Worm (Caenorhabditis elegans): ENCODE measurements around the gene F31F7.2.

The F31F7.2 gene

DNA sequence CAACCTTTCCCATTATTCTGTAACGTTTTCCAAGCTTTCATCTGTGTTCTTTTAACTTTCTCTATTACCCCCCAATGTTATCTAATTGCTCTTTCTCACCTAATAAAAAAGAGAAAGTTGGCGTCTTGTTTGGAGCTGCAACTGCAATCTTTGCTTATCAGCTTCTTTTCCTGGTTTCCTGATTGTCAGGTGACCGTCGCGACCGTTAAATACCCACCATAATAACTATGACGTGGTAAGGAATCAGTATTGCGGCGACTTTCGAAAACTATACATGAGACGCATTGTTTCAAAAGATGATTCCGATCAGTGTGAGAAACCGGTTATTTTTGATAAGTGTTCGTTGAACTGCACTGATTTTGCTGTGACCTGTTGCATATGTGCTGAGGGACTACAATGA lies 4.6 kb downstream of the F31F7.2 start (continued):
- no peak for TF ChIP-seq mdt-29 (GFP tag; IDR thresholded peaks at IDR 0.05)
- no peak for TF ChIP-seq F10B5.3 (tag; optimal IDR thresholded peaks at IDR 0.05)
- TF ChIP-seq madf-9 (GFP tag; conservative IDR thresholded peaks at IDR 0.05): no peak
- no peak for TF ChIP-seq attf-4 (tag; optimal IDR thresholded peaks at IDR 0.05)
- no peak for TF ChIP-seq nhr-111 (GFP tag; optimal IDR thresholded peaks at IDR 0.05)
- peak; percentile 70 for TF ChIP-seq hlh-30 (tag; optimal IDR thresholded peaks at IDR 0.05; ENCODE audit: insufficient read depth)
- TF ChIP-seq dve-1 (tag; optimal IDR thresholded peaks at IDR 0.05; ENCODE audit: insufficient read depth): peak; percentile 89
- no peak for TF ChIP-seq lim-7 (GFP tag; IDR thresholded peaks at IDR 0.05)
- peak; percentile 43 for TF ChIP-seq cey-2 (tag; optimal IDR thresholded peaks at IDR 0.05; ENCODE audit: borderline replicate concordance, insufficient read depth)
- peak in 1 of 2 experiments; percentile 74 for TF ChIP-seq mdl-1 (tag; optimal IDR thresholded peaks at IDR 0.05)
- no peak for TF ChIP-seq spr-3 (GFP tag; optimal IDR thresholded peaks at IDR 0.05)
- peak; percentile 75 for TF ChIP-seq nhr-48 (tag; optimal IDR thresholded peaks at IDR 0.05)
- no peak for TF ChIP-seq T20F7.1 (GFP tag; optimal IDR thresholded peaks at IDR 0.05)
- TF ChIP-seq nhr-42 (GFP tag; IDR thresholded peaks at IDR 0.05): no peak
- no peak for TF ChIP-seq gei-8 (GFP tag; optimal IDR thresholded peaks at IDR 0.05)
- peak; percentile 65; the same call in 1 of the 2 replicates for TF ChIP-seq tra-1 (GFP tag; IDR thresholded peaks at IDR 0.05)
- TF ChIP-seq ceh-20 (GFP tag; IDR thresholded peaks at IDR 0.05): no peak
- peak in 1 of 2 experiments; percentile 56 for TF ChIP-seq lsy-2 (tag; optimal IDR thresholded peaks at IDR 0.05)
- TF ChIP-seq ceh-62 (tag; optimal IDR thresholded peaks at IDR 0.05): no peak
- TF ChIP-seq ctbp-1 (GFP tag; IDR thresholded peaks at IDR 0.05): no peak
- peak; percentile 93 for TF ChIP-seq pqm-1 (tag; optimal IDR thresholded peaks at IDR 0.05)
- TF ChIP-seq nhr-25 (tag; optimal IDR thresholded peaks at IDR 0.05; ENCODE audit: borderline replicate concordance, insufficient read depth): no peak
- no peak for TF ChIP-seq lir-3 (tag; optimal IDR thresholded peaks at IDR 0.05)
- TF ChIP-seq mes-2 (tag; optimal IDR thresholded peaks at IDR 0.05; ENCODE audit: poor library complexity, severe bottlenecking): peak; percentile 4
- TF ChIP-seq tag-97 (GFP tag; IDR thresholded peaks at IDR 0.05): no peak
- TF ChIP-seq D1046.2 (GFP tag; IDR thresholded peaks at IDR 0.05): no peak
- no peak for TF ChIP-seq dmd-9 (GFP tag; IDR thresholded peaks at IDR 0.05)
- TF ChIP-seq snpc-1.2 (GFP tag; IDR thresholded peaks at IDR 0.05): no peak
- no peak for TF ChIP-seq ces-1 (GFP tag; optimal IDR thresholded peaks at IDR 0.05)
- no peak for TF ChIP-seq R02D3.7 (tag; optimal IDR thresholded peaks at IDR 0.05)
- peak; percentile 12 for TF ChIP-seq jun-1 (tag; optimal IDR thresholded peaks at IDR 0.05)
- TF ChIP-seq egl-27 (tag; optimal IDR thresholded peaks at IDR 0.05): no peak
- TF ChIP-seq nhr-77 (tag; optimal IDR thresholded peaks at IDR 0.05): peak; percentile 81
- TF ChIP-seq mep-1 (tag; optimal IDR thresholded peaks at IDR 0.05): peak; percentile 8
- peak; percentile 19 for TF ChIP-seq ama-1 (optimal IDR thresholded peaks at IDR 0.05)

DNA sequence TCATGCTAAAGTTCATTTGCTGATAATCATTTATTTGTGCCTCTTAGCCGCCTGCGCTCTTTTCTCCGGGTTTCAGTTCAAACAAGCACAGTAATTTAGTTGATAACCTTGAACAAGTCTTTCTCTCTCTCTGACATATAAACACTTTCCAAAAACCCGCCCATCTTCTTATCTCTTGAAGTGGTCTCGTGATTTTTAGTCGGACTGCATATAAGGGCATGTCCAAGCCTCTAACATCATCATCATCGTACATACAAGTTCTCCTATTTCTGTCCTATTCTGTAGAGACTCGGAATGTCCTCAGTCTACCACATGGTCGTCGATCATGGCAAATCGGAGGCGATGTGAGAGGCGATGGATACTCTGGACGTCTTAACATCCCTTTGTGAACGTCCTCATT lies 5.6 kb downstream of the F31F7.2 start, which contains the start of gene F31F7.1:
Gene F31F7.1 (plus strand): TSS at position 235 of the 400 bp plus-strand sequence.
- TF ChIP-seq mxl-3 (GFP tag; optimal IDR thresholded peaks at IDR 0.05) (peak; percentile 64), F37D6.2 (tag; optimal IDR thresholded peaks at IDR 0.05) (no peak), ces-1 (GFP tag; optimal IDR thresholded peaks at IDR 0.05) (no peak), hif-1 (tag; optimal IDR thresholded peaks at IDR 0.05) (peak in 1 of 2 experiments; percentile 5), ctbp-1 (GFP tag; IDR thresholded peaks at IDR 0.05) (no peak), aha-1 (tag) (peak; percentile 93), lim-7 (GFP tag; IDR thresholded peaks at IDR 0.05) (no peak), nhr-41 (GFP tag; IDR thresholded peaks at IDR 0.05) (peak; percentile 32; the same call in 1 of the 2 replicates), lin-39 (tag; optimal IDR thresholded peaks at IDR 0.05) (no peak), ama-1 (optimal IDR thresholded peaks at IDR 0.05) (peak; percentile 95), snpc-1.2 (GFP tag; IDR thresholded peaks at IDR 0.05) (no peak), lin-1 (GFP tag; IDR thresholded peaks at IDR 0.05) (peak; percentile 59), daf-19 (GFP tag; conservative IDR thresholded peaks at IDR 0.05) (no peak), spr-1 (tag; optimal IDR thresholded peaks at IDR 0.05) (no peak), set-16 (GFP tag; IDR thresholded peaks at IDR 0.05) (no peak), T20F7.1 (GFP tag; optimal IDR thresholded peaks at IDR 0.05) (peak; percentile 45), unc-62 (GFP tag; optimal IDR thresholded peaks at IDR 0.05 in 1 of 2) (peak in 1 of 2 experiments; percentile 96), unc-62 (tag; optimal IDR thresholded peaks at IDR 0.05) (no peak), tra-1 (GFP tag; IDR thresholded peaks at IDR 0.05) (peak; percentile 45; the same call in 1 of the 2 replicates), F26F4.8 (GFP tag; conservative IDR thresholded peaks at IDR 0.05) (no peak), T26A8.4 (GFP tag; IDR thresholded peaks at IDR 0.05) (no peak), spr-3 (GFP tag; optimal IDR thresholded peaks at IDR 0.05) (no peak), mdl-1 (tag; optimal IDR thresholded peaks at IDR 0.05) (peak in 1 of 2 experiments; percentile 82), nhr-102 (tag; optimal IDR thresholded peaks at IDR 0.05) (peak; percentile 56)
